Fruit fly (Drosophila melanogaster) whole organism, prepupa: ENCODE results near the gene Cyt-c1L.
A peak's percentile ranks its signal among the peaks of the same experiment; 100 is the strongest.

Source experiments
- CG11762 ChIP-seq: fragments of 200-800 bp; sonication (Bioruptor generic); optimal IDR thresholded peaks from 3 replicates; lab custom pipeline; 2016; ENCODE audit warnings: missing biosample characterization, missing genetic modification characterization; ENCODE audit not compliant: insufficient read depth
- CG11902 ChIP-seq: fragments of 200-800 bp; sonication (Bioruptor generic); optimal IDR thresholded peaks from 3 replicates; lab custom pipeline; 2016; ENCODE audit warnings: missing biosample characterization, missing genetic modification characterization
- CG15336 ChIP-seq: fragments of 200-800 bp; sonication (Bioruptor generic); IDR thresholded peaks from 2 replicates; pipeline ENCODE4 v1.3.6; 2022; ENCODE audit warnings: missing biosample characterization, missing genetic modification characterization
- CG3032 ChIP-seq: fragments of 200-800 bp; optimal IDR thresholded peaks from 2 replicates; lab custom pipeline; 2019; ENCODE audit warnings: missing biosample characterization, mild to moderate bottlenecking, missing genetic modification characterization, moderate library complexity
- CG31627 ChIP-seq: fragments of 200-800 bp; sonication (Bioruptor generic); optimal IDR thresholded peaks from 3 replicates; lab custom pipeline; 2016; ENCODE audit warnings: missing biosample characterization, missing genetic modification characterization
- CG3919 ChIP-seq: fragments of 200-800 bp; sonication (Bioruptor generic); optimal IDR thresholded peaks from 3 replicates; lab custom pipeline; 2016; ENCODE audit warnings: missing biosample characterization, missing genetic modification characterization
- CG4318 ChIP-seq: fragments of 200-800 bp; sonication (Bioruptor generic); optimal IDR thresholded peaks from 3 replicates; lab custom pipeline; 2017; ENCODE audit warnings: missing biosample characterization, mild to moderate bottlenecking, missing genetic modification characterization
- CG6163 ChIP-seq: fragments of 200-800 bp; sonication (Bioruptor generic); IDR thresholded peaks from 3 replicates; pipeline ENCODE4 v1.3.6; 2022; ENCODE audit warnings: missing biosample characterization, missing genetic modification characterization
- CG6276 ChIP-seq: fragments of 200-800 bp; sonication (Bioruptor generic); optimal IDR thresholded peaks from 2 replicates; lab custom pipeline; 2017; ENCODE audit warnings: missing biosample characterization, mild to moderate bottlenecking, missing genetic modification characterization
- CG6808 ChIP-seq: fragments of 200-800 bp; sonication (Bioruptor generic); optimal IDR thresholded peaks from 3 replicates; lab custom pipeline; 2017; ENCODE audit warnings: missing biosample characterization, missing genetic modification characterization, mild to moderate bottlenecking, moderate library complexity, missing genetic modification reagents
- CG8119 ChIP-seq: fragments of 200-800 bp; sonication (Bioruptor generic); IDR thresholded peaks from 3 replicates; pipeline ENCODE4 v1.3.6; 2022; ENCODE audit warnings: missing biosample characterization, missing genetic modification characterization
- CG8319 ChIP-seq: fragments of 200-800 bp; sonication (Bioruptor generic); optimal IDR thresholded peaks from 3 replicates; lab custom pipeline; 2016; ENCODE audit warnings: missing biosample characterization, missing genetic modification characterization
- Eip78C ChIP-seq: fragments of 200-800 bp; sonication (Bioruptor generic); peaks from one replicate; lab custom pipeline; 2016; ENCODE audit warnings: missing biosample characterization, missing genetic modification characterization
- Ets21C ChIP-seq: fragments of 200-800 bp; sonication (Bioruptor generic); optimal IDR thresholded peaks from 3 replicates; lab custom pipeline; 2016; ENCODE audit warnings: missing biosample characterization, missing genetic modification characterization
- Hr39 ChIP-seq: fragments of 200-800 bp; sonication (Bioruptor generic); optimal IDR thresholded peaks from 2 replicates; lab custom pipeline; 2016; ENCODE audit warnings: missing biosample characterization, missing genetic modification characterization
- Lpt ChIP-seq: fragments of 200-800 bp; sonication (Bioruptor generic); optimal IDR thresholded peaks from 3 replicates; lab custom pipeline; 2016; ENCODE audit warnings: missing biosample characterization, missing genetic modification characterization
- OdsH ChIP-seq: fragments of 200-800 bp; sonication (Bioruptor generic); optimal IDR thresholded peaks from 3 replicates; lab custom pipeline; 2016; ENCODE audit warnings: missing biosample characterization, missing genetic modification characterization
- cyc ChIP-seq: fragments of 200-800 bp; sonication (Bioruptor generic); optimal IDR thresholded peaks from 3 replicates; lab custom pipeline; 2016; ENCODE audit warnings: missing biosample characterization, missing genetic modification characterization
- dac ChIP-seq: fragments of 200-800 bp; sonication (Bioruptor generic); optimal IDR thresholded peaks from 2 replicates; lab custom pipeline; 2017; ENCODE audit warnings: missing biosample characterization, mild to moderate bottlenecking, missing genetic modification characterization
- dsx ChIP-seq: fragments of 200-800 bp; optimal IDR thresholded peaks from 3 replicates; lab custom pipeline; 2019; ENCODE audit warnings: missing biosample characterization, mild to moderate bottlenecking, missing genetic modification characterization, moderate library complexity; ENCODE audit not compliant: poor library complexity, severe bottlenecking
- eg ChIP-seq: fragments of 200-800 bp; sonication (Bioruptor generic); IDR thresholded peaks from 3 replicates; pipeline ENCODE4 v1.3.6; 2022; ENCODE audit warnings: missing biosample characterization, missing genetic modification characterization
- esn ChIP-seq: fragments of 200-800 bp; sonication (Bioruptor generic); optimal IDR thresholded peaks from 2 replicates; lab custom pipeline; 2016; ENCODE audit warnings: missing biosample characterization, mild to moderate bottlenecking, missing genetic modification characterization, moderate library complexity
- fd85E ChIP-seq: fragments of 200-800 bp; sonication (Bioruptor generic); optimal IDR thresholded peaks from 3 replicates; lab custom pipeline; 2016; ENCODE audit warnings: missing biosample characterization, missing genetic modification characterization
- fkh ChIP-seq: fragments of 200-800 bp; sonication (Bioruptor generic); optimal IDR thresholded peaks from 3 replicates; lab custom pipeline; 2017; ENCODE audit warnings: missing biosample characterization, mild to moderate bottlenecking, missing genetic modification characterization, moderate library complexity
- salr ChIP-seq, 2 experiments: fragments of 200-800 bp; sonication (Bioruptor generic); optimal IDR thresholded peaks; 3 replicates each; lab custom pipeline; 2016 to 2018; ENCODE audit warnings: missing biosample characterization in 2 of 2, missing genetic modification characterization in 2 of 2, mild to moderate bottlenecking in 1 of 2
- spab ChIP-seq: fragments of 200-800 bp; sonication (Bioruptor generic); optimal IDR thresholded peaks from 2 replicates; lab custom pipeline; 2017; ENCODE audit warnings: missing biosample characterization, mild to moderate bottlenecking, missing genetic modification characterization, missing genetic modification reagents
- ss ChIP-seq, 2 experiments: fragments of 200-800 bp; sonication (Bioruptor generic); optimal IDR thresholded peaks; 2 replicates in 1 of 2; 3 replicates in 1 of 2; lab custom pipeline; 2017 to 2018; ENCODE audit warnings: mild to moderate bottlenecking in 2 of 2, missing biosample characterization in 2 of 2, missing genetic modification characterization in 2 of 2, moderate library complexity in 1 of 2
- svp ChIP-seq: fragments of 200-800 bp; sonication (Bioruptor generic); peaks from one replicate; lab custom pipeline; 2016; ENCODE audit warnings: missing biosample characterization, missing genetic modification characterization
- topi ChIP-seq: fragments of 200-800 bp; sonication (Bioruptor generic); optimal IDR thresholded peaks from 3 replicates; lab custom pipeline; 2016; ENCODE audit warnings: missing biosample characterization, missing genetic modification characterization
- vri ChIP-seq: fragments of 200-800 bp; sonication (Bioruptor generic); optimal IDR thresholded peaks from 3 replicates; lab custom pipeline; 2016; ENCODE audit warnings: missing biosample characterization, mild to moderate bottlenecking, missing genetic modification characterization

Gene Cyt-c1L

DNA sequence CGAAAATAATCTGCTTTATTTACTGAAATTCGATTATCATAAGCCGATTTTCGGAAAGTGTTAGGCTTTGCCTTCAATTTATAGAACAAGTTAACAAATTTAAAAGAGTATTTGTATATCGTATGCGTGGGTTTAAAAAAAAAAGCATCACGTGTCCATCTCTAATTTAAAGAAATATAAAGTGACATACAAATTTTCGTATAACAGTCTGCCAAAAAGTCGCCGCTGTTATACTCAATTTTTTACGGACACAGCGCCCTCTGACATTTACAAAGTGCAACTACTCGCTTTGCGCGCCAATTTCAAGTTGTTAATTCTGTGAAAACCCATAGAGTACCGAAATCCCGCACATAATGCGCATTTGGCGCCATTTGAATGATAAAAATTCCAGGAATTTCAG, 47.5 kb upstream of the Cyt-c1L start (continued):
- no peak for TF ChIP-seq CG11762 (GFP tag; lab: Kevin White, UChicago)
- no peak for TF ChIP-seq fd85E
- TF ChIP-seq ss (GFP tag; optimal IDR thresholded peaks at IDR 0.05; lab: Kevin White, UChicago) = no peak
- TF ChIP-seq cyc (GFP tag; lab: Kevin White, UChicago) = peak; percentile 8
- no peak for TF ChIP-seq Lpt (GFP tag; lab: Kevin White, UChicago)
- TF ChIP-seq CG8319 = no peak
- peak; percentile 47 for TF ChIP-seq Eip78C (GFP tag; lab: Kevin White, UChicago)
- TF ChIP-seq OdsH = no peak
- TF ChIP-seq CG4318 (GFP tag; lab: Kevin White, UChicago) = no peak
- no peak for TF ChIP-seq spab (GFP tag; lab: Kevin White, UChicago)
- TF ChIP-seq Ets21C (GFP tag; lab: Kevin White, UChicago) = no peak
- peak; percentile 29 for TF ChIP-seq esn (GFP tag; lab: Kevin White, UChicago)
- no peak for TF ChIP-seq fkh (GFP tag; lab: Kevin White, UChicago)
- TF ChIP-seq CG6808 = no peak
- TF ChIP-seq, all 60 proteins: peak for 8

DNA sequence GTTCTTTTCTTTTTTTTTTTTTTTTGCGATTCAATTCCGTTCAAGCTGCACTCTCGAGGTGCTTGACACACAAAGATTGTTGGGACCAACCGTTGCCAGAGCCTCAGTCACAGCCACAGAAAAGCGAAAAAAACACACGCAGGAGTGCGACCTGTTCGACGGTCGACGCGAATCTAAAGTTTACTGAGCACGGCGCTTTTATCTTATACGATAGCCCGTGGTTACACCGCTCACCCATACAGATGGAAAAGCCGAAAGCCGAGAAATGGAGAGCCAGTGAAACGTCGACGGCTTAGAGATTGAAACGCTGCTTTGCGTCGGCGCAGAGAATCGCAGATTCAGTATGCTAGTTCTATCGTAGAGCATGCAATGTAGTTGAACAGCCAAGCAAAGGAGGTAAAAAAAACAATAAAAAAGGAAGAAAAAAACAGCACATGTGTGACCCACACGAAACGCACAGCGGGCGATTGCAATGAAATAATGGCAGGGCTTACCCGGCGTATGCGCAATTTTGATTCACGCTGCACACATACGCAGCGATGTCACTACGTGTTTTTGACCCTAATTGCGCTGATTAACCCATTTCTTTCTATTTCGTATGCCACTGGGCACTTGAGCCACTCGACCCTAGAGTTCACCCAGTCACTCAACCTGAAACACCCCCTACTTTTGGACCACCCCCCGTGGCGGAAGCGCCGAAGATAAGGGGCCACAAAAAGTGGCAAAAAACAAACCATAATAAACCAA, 46.5 kb upstream of the Cyt-c1L start, which contains the start of gene SP1029:
Gene SP1029, minus strand, starts transcription at position 180 of the 747 bp plus-strand sequence.
- TF ChIP-seq CG11902 (GFP tag; lab: Kevin White, UChicago) = no peak
- TF ChIP-seq fkh (GFP tag; lab: Kevin White, UChicago) = no peak
- TF ChIP-seq CG6163 (GFP tag; lab: Robert Waterston, UW) = peak; percentile 35; the same call in 2 of the 3 replicates
- TF ChIP-seq eg = peak; percentile 60; the same call in 2 of the 3 replicates
- TF ChIP-seq CG3032 (tag; lab: Kevin White, UChicago) = no peak
- peak; percentile 44; the same call in 1 of the 2 replicates for TF ChIP-seq CG15336 (GFP tag; lab: Robert Waterston, UW)
- TF ChIP-seq ss (GFP tag; optimal IDR thresholded peaks at IDR 0.05; lab: Kevin White, UChicago) = peak; percentile 17 to 48
- TF ChIP-seq CG6808 = peak; percentile 37
- peak; percentile 26 for TF ChIP-seq CG6276 (GFP tag; lab: Kevin White, UChicago)
- TF ChIP-seq Eip78C (GFP tag; lab: Kevin White, UChicago) = peak; percentile 27
- TF ChIP-seq CG8319 = no peak
- no peak for TF ChIP-seq CG3919 (GFP tag; lab: Kevin White, UChicago)
- TF ChIP-seq CG8119 (GFP tag; lab: Robert Waterston, UW) = peak; percentile 15; the same call in 1 of the 3 replicates
- TF ChIP-seq Ets21C (GFP tag; lab: Kevin White, UChicago) = no peak
- no peak for TF ChIP-seq cyc (GFP tag; lab: Kevin White, UChicago)
- no peak for TF ChIP-seq CG11762 (GFP tag; lab: Kevin White, UChicago)

DNA sequence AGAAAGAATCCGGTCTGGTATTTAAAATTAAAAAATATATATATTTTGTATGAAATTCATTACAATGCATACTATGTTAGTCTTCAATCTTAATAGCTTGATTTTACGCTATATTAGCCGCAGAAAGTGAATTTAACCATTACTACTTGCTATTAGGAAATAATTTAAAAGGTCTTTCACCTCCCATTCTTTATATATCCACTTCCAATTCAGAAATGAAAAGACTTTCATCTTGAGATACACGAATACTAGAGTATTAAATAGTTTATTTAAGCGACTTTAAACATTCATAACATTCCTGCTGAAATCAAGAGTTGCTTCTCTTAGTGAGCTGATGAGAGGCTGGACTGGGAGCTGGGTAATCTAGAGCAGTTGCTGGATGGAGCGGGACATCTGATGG, 40.8 kb upstream of the Cyt-c1L start, which contains the start of gene CG31445:
Gene CG31445, minus strand, starts transcription at position 101 of the 400 bp plus-strand sequence.
- TF ChIP-seq svp (GFP tag; lab: Kevin White, UChicago) (peak; percentile 9), dsx (GFP tag; lab: Kevin White, UChicago) (no peak)

DNA sequence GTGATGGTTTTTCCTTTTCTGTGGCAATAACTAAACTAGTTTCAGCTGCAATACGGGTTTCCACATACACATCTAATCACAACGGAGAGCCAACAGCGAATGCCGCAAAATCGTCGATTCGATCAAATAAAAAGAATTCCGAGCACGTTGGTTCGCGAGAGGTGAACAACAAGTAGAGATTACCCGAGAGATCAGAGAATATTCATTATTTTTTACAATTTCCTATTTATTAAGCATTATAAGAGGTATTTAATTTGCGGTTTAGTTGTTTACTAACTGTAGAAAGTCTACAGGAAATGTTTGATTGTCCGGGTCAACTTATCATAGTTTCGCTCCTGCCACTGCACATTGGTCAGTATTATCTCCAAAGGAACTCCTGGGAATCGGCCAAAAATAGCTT, 34.7 kb upstream of the Cyt-c1L start, which contains the start of gene CG11951:
Gene CG11951, minus strand, starts transcription at position 101 of the 400 bp plus-strand sequence.
- TF ChIP-seq CG31627 (GFP tag; lab: Kevin White, UChicago) = no peak
- TF ChIP-seq svp (GFP tag; lab: Kevin White, UChicago) = peak; percentile 67

DNA sequence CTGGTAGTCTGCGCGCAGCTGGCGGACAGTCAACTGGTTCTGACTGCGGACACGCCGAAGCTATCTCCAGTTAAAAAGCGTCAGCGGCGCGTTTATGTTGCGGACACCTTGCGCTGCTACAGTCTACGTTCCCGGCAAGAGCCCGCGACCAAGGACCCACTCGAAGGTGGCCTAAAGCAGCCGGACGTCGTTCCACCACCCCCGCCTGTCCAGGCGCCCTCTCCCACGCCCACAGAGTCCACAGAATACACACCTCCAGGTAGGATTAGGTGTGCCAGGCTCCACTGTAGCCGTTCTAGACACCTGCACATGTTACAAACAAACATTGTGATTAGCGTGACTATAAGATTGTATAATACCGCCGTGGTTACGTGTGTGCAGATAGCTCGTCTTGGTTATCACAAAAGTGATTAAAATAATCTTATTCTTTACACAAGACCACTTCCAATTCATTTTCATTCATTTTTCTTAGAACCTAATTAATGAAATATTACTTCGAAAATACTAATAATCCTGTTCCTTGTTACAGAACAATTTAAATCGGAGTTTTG, 26.7 kb upstream of the Cyt-c1L start:
- TF ChIP-seq dac (GFP tag; lab: Kevin White, UChicago) = no peak
- TF ChIP-seq vri = peak; percentile 77
- TF ChIP-seq salr (GFP tag; optimal IDR thresholded peaks at IDR 0.05; lab: Kevin White, UChicago) = no peak
- TF ChIP-seq topi (GFP tag; lab: Kevin White, UChicago) = no peak
- no peak for TF ChIP-seq CG3032 (tag; lab: Kevin White, UChicago)
- no peak for TF ChIP-seq dsx (GFP tag; lab: Kevin White, UChicago)
- no peak for TF ChIP-seq Hr39 (GFP tag; lab: Kevin White, UChicago)
- TF ChIP-seq, all 60 proteins: peak for 1
